Fruit fly (Drosophila melanogaster) whole organism, prepupa: ENCODE measurements around the gene CG15771.

Experiments
- Blimp-1 ChIP-seq: fragments of 200-800 bp; sonication (Bioruptor generic); optimal IDR thresholded peaks from 3 replicates; lab custom pipeline; 2017; ENCODE audit warnings: missing biosample characterization, missing genetic modification characterization, mild to moderate bottlenecking, moderate library complexity, missing genetic modification reagents
- CG15336 ChIP-seq: fragments of 200-800 bp; sonication (Bioruptor generic); IDR thresholded peaks from 2 replicates; pipeline ENCODE4 v1.3.6; 2022; ENCODE audit warnings: missing biosample characterization, missing genetic modification characterization
- CG34406 ChIP-seq: fragments of 200-800 bp; sonication (Bioruptor generic); optimal IDR thresholded peaks from 3 replicates; lab custom pipeline; 2016; ENCODE audit warnings: missing biosample characterization, missing genetic modification characterization
- Gug ChIP-seq: fragments of 200-800 bp; sonication (Bioruptor generic); IDR thresholded peaks from 2 replicates; pipeline ENCODE4 v1.3.6; 2022; ENCODE audit warnings: missing biosample characterization, missing genetic modification characterization
- Sox102F ChIP-seq: fragments of 200-800 bp; sonication (Bioruptor generic); optimal IDR thresholded peaks from 2 replicates; lab custom pipeline; 2016; ENCODE audit warnings: missing biosample characterization, mild to moderate bottlenecking, missing genetic modification characterization
- svp ChIP-seq: fragments of 200-800 bp; sonication (Bioruptor generic); peaks from one replicate; lab custom pipeline; 2016; ENCODE audit warnings: missing biosample characterization, missing genetic modification characterization

- TF ChIP-seq Blimp-1 (no peak), Gug (no peak), svp (GFP tag; lab: Kevin White, UChicago) (peak; percentile 21), Sox102F (no peak), CG34406 (GFP tag; lab: Kevin White, UChicago) (no peak), CG15336 (GFP tag; lab: Robert Waterston, UW) (no peak)
Observed at dm6 chrX:5717741-5718475, 37.5 kb upstream of the CG15771 start, which contains the start of gene CG33080.
